Worm (Caenorhabditis elegans): ENCODE measurements around the gene tac-1.

DNA sequence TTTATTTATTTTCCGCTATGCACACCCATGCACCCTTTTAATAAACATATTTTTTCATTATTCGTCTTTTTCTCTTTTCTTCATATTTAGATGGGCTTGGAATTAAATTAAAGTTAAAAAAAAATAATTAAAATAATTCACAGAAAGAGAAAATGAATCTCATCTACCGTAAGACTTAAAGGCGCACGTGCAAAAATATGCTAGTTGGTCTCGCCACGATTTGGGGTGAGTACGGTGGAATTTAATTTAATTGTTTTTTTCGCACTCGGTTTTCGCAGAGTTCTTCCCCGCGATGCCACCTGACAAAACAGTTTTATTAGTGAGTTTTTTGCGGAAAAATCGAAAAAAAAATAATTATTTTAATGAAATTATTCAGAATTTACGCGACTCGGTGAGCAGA, 24.4 kb upstream of the tac-1 start, which contains the start of gene Y54E2A.8:
- TF ChIP-seq chd-7 (tag; optimal IDR thresholded peaks at IDR 0.05) = no peak
- TF ChIP-seq snpc-1.1 (tag; optimal IDR thresholded peaks at IDR 0.05; ENCODE audit: insufficient read depth) = no peak
- no peak for TF ChIP-seq let-607 (tag; optimal IDR thresholded peaks at IDR 0.05)
- no peak for TF ChIP-seq hrde-1 (tag; optimal IDR thresholded peaks at IDR 0.05; ENCODE audit: borderline replicate concordance)
- TF ChIP-seq ama-1 (optimal IDR thresholded peaks at IDR 0.05) = no peak
- no peak for TF ChIP-seq ama-1 (GFP tag; optimal IDR thresholded peaks at IDR 0.05)
- no peak for TF ChIP-seq repo-1 (tag; optimal IDR thresholded peaks at IDR 0.05)
- no peak for TF ChIP-seq rec-8 (tag; optimal IDR thresholded peaks at IDR 0.05)
- TF ChIP-seq nhr-120 (GFP tag; IDR thresholded peaks at IDR 0.05) = no peak
- TF ChIP-seq nfya-2 (GFP tag; IDR thresholded peaks at IDR 0.05) = no peak
